Worm (Caenorhabditis elegans) whole organism, L3 larva: ENCODE measurements around the gene hrg-7.

Experiments
- R02D3.7 ChIP-seq: fragments of 150-350 bp; optimal IDR thresholded peaks from 2 replicates; lab custom pipeline; 2014; ENCODE audit warnings: missing biosample characterization, missing genetic modification characterization
- aly-2 ChIP-seq: fragments of 150-350 bp; optimal IDR thresholded peaks from 2 replicates; lab custom pipeline; 2014; ENCODE audit warnings: missing biosample characterization, missing genetic modification characterization
- ama-1 ChIP-seq: fragments of 150-350 bp; optimal IDR thresholded peaks from 2 replicates; lab custom pipeline; 2018
- ceh-16 ChIP-seq: sonication (generic microtip); optimal IDR thresholded peaks from 2 replicates; lab custom pipeline; 2017; ENCODE audit warnings: missing biosample characterization, missing genetic modification characterization
- ceh-82 ChIP-seq: fragments of 150-350 bp; optimal IDR thresholded peaks from 2 replicates; lab custom pipeline; 2014; ENCODE audit warnings: missing biosample characterization, missing genetic modification characterization
- ceh-9 ChIP-seq: sonication (generic microtip); optimal IDR thresholded peaks from 2 replicates; lab custom pipeline; 2018; ENCODE audit warnings: missing biosample characterization, missing genetic modification characterization
- egl-27 ChIP-seq: sonication (generic microtip); optimal IDR thresholded peaks from 4 replicates; lab custom pipeline; 2017; ENCODE audit warnings: missing biosample characterization, missing genetic modification reagents, missing genetic modification characterization
- elt-1 ChIP-seq: fragments of 150-350 bp; optimal IDR thresholded peaks from 2 replicates; lab custom pipeline; 2014; ENCODE audit warnings: missing biosample characterization, missing genetic modification characterization
- elt-2 ChIP-seq: sonication (generic microtip); optimal IDR thresholded peaks from 2 replicates; lab custom pipeline; 2016; ENCODE audit warnings: missing genetic modification reagents, mild to moderate bottlenecking, missing genetic modification characterization, missing compliant biosample characterization
- elt-3 ChIP-seq, 3 experiments: fragments of 150-350 bp in 1 of 3; sonication (generic microtip) in 2 of 3; optimal IDR thresholded peaks; 2 replicates in 2 of 3; 4 replicates in 1 of 3; lab custom pipeline; 2014 to 2017; ENCODE audit warnings: missing biosample characterization in 3 of 3, missing genetic modification characterization in 3 of 3
- fkh-2 ChIP-seq: fragments of 150-350 bp; optimal IDR thresholded peaks from 2 replicates; lab custom pipeline; 2014; ENCODE audit warnings: missing biosample characterization, missing genetic modification reagents, missing genetic modification characterization
- fos-1 ChIP-seq: fragments of 150-350 bp; optimal IDR thresholded peaks from 2 replicates; lab custom pipeline; 2014; ENCODE audit warnings: missing biosample characterization, missing genetic modification characterization
- hmg-11 ChIP-seq: sonication (generic microtip); optimal IDR thresholded peaks from 2 replicates; lab custom pipeline; 2016; ENCODE audit warnings: missing genetic modification characterization, missing compliant biosample characterization
- jun-1 ChIP-seq: fragments of 150-350 bp; optimal IDR thresholded peaks from 2 replicates; lab custom pipeline; 2014; ENCODE audit warnings: missing biosample characterization, missing genetic modification reagents, missing genetic modification characterization
- lin-15B ChIP-seq: fragments of 150-350 bp; optimal IDR thresholded peaks from 2 replicates; lab custom pipeline; 2014; ENCODE audit warnings: missing biosample characterization, missing genetic modification characterization
- lin-39 ChIP-seq: fragments of 150-350 bp; optimal IDR thresholded peaks from 2 replicates; lab custom pipeline; 2018; ENCODE audit warnings: missing biosample characterization, missing genetic modification reagents, missing genetic modification characterization
- lsy-12 ChIP-seq: sonication (generic microtip); optimal IDR thresholded peaks from 2 replicates; lab custom pipeline; 2016; ENCODE audit warnings: mild to moderate bottlenecking, missing genetic modification characterization, missing compliant biosample characterization
- mdl-1 ChIP-seq: fragments of 150-350 bp; optimal IDR thresholded peaks from 2 replicates; lab custom pipeline; 2014; ENCODE audit warnings: missing biosample characterization, missing genetic modification characterization
- nfya-1 ChIP-seq: sonication (generic microtip); optimal IDR thresholded peaks from 2 replicates; lab custom pipeline; 2017; ENCODE audit warnings: missing genetic modification characterization, mild to moderate bottlenecking, missing compliant biosample characterization, antibody characterized with exemption, moderate library complexity; ENCODE audit not compliant: insufficient read depth
- nhr-11 ChIP-seq: fragments of 150-350 bp; optimal IDR thresholded peaks from 2 replicates; lab custom pipeline; 2014; ENCODE audit warnings: missing biosample characterization, missing genetic modification characterization
- nhr-12 ChIP-seq: fragments of 150-350 bp; optimal IDR thresholded peaks from 2 replicates; lab custom pipeline; 2014; ENCODE audit warnings: missing biosample characterization, missing genetic modification characterization
- nhr-237 ChIP-seq: fragments of 150-350 bp; optimal IDR thresholded peaks from 2 replicates; lab custom pipeline; 2014; ENCODE audit warnings: missing biosample characterization, missing genetic modification characterization
- nhr-28 ChIP-seq: fragments of 150-350 bp; optimal IDR thresholded peaks from 2 replicates; lab custom pipeline; 2014; ENCODE audit warnings: missing biosample characterization, missing genetic modification characterization
- nhr-43 ChIP-seq: sonication (generic microtip); optimal IDR thresholded peaks from 2 replicates; lab custom pipeline; 2016; ENCODE audit warnings: mild to moderate bottlenecking, missing genetic modification characterization, missing compliant biosample characterization; ENCODE audit not compliant: poor library complexity, severe bottlenecking
- nhr-67 ChIP-seq: fragments of 150-350 bp; optimal IDR thresholded peaks from 2 replicates; lab custom pipeline; 2014; ENCODE audit warnings: missing biosample characterization, missing genetic modification characterization
- nhr-77 ChIP-seq: fragments of 150-350 bp; optimal IDR thresholded peaks from 2 replicates; lab custom pipeline; 2014; ENCODE audit warnings: missing biosample characterization, missing genetic modification characterization
- pqm-1 ChIP-seq: fragments of 150-350 bp; optimal IDR thresholded peaks from 2 replicates; lab custom pipeline; 2017; ENCODE audit warnings: missing biosample characterization, missing genetic modification characterization, inconsistent platforms
- skn-1 ChIP-seq: fragments of 150-350 bp; optimal IDR thresholded peaks from 2 replicates; lab custom pipeline; 2014; ENCODE audit warnings: missing biosample characterization, missing genetic modification characterization
- tbx-2 ChIP-seq: sonication (generic microtip); optimal IDR thresholded peaks from 2 replicates; lab custom pipeline; 2016; ENCODE audit warnings: mild to moderate bottlenecking, missing genetic modification characterization, missing compliant biosample characterization
- unc-39 ChIP-seq: sonication (generic microtip); optimal IDR thresholded peaks from 4 replicates; lab custom pipeline; 2017; ENCODE audit warnings: missing biosample characterization, missing genetic modification characterization
- unc-62 ChIP-seq: fragments of 150-350 bp; sonication (generic microtip); optimal IDR thresholded peaks from 4 replicates; lab custom pipeline; 2014; ENCODE audit warnings: missing biosample characterization, missing genetic modification reagents, missing genetic modification characterization
- zag-1 ChIP-seq: fragments of 150-350 bp; optimal IDR thresholded peaks from 2 replicates; lab custom pipeline; 2014; ENCODE audit warnings: missing biosample characterization, missing genetic modification characterization
- ztf-11 ChIP-seq: fragments of 150-350 bp; optimal IDR thresholded peaks from 2 replicates; lab custom pipeline; 2014; ENCODE audit warnings: missing biosample characterization, missing genetic modification characterization
- ztf-4 ChIP-seq: fragments of 150-350 bp; optimal IDR thresholded peaks from 2 replicates; lab custom pipeline; 2014; ENCODE audit warnings: missing biosample characterization, missing genetic modification characterization

hrg-7 gene

ce11 chrV:12706511-12706910, 35.3 kb upstream of the hrg-7 start:
- TF ChIP-seq ztf-11 (tag; lab: Kevin White, UChicago) (no peak), nhr-67 (tag; lab: Kevin White, UChicago) (no peak), ceh-82 (tag; lab: Kevin White, UChicago) (no peak), jun-1 (tag; lab: Kevin White, UChicago) (no peak), nhr-12 (tag; lab: Kevin White, UChicago) (no peak), skn-1 (no peak), ama-1 (lab: Kevin White, UChicago) (no peak), tbx-2 (tag; lab: Kevin White, UChicago) (no peak), nhr-28 (tag; lab: Kevin White, UChicago) (no peak), zag-1 (tag; lab: Kevin White, UChicago) (no peak), lsy-12 (tag; lab: Kevin White, UChicago) (no peak)

ce11 chrV:12708305-12708704, 33.5 kb upstream of the hrg-7 start, which contains the start of gene R11D1.2:
TSS of gene R11D1.2 (plus strand) at chrV:12708605.
- TF ChIP-seq nhr-28 (tag; lab: Kevin White, UChicago): no peak
- no peak for TF ChIP-seq nhr-67 (tag; lab: Kevin White, UChicago)
- no peak for TF ChIP-seq hmg-11 (tag; lab: Kevin White, UChicago)
- TF ChIP-seq ztf-4 (tag; lab: Kevin White, UChicago): no peak
- no peak for TF ChIP-seq unc-39 (tag; lab: Kevin White, UChicago)
- TF ChIP-seq skn-1: no peak
- TF ChIP-seq lin-15B (tag; lab: Kevin White, UChicago): no peak
- no peak for TF ChIP-seq ceh-9 (tag; lab: Kevin White, UChicago)
- TF ChIP-seq elt-3 (tag; optimal IDR thresholded peaks at IDR 0.05; lab: Kevin White, UChicago): no peak
- TF ChIP-seq, all 47 proteins: peak for 0

ce11 chrV:12711999-12712398, 29.8 kb upstream of the hrg-7 start, which contains the start of gene R11D1.3:
TSS of gene R11D1.3 (minus strand) at chrV:12712099.
- TF ChIP-seq hmg-11 (tag; lab: Kevin White, UChicago) (no peak), pqm-1 (tag; lab: Kevin White, UChicago) (no peak), lin-15B (tag; lab: Kevin White, UChicago) (no peak), elt-3 (tag; optimal IDR thresholded peaks at IDR 0.05; lab: Kevin White, UChicago) (no peak), nhr-11 (tag; lab: Kevin White, UChicago) (no peak), ceh-16 (tag; lab: Kevin White, UChicago) (no peak), nhr-77 (tag; lab: Kevin White, UChicago) (no peak), nhr-43 (tag; lab: Kevin White, UChicago) (no peak), skn-1 (no peak), egl-27 (tag; lab: Kevin White, UChicago) (no peak)

ce11 chrV:12714120-12714519, 27.7 kb upstream of the hrg-7 start, which contains the start of gene R11D1.4:
TSS of gene R11D1.4 (minus strand) at chrV:12714220.
- TF ChIP-seq egl-27 (tag; lab: Kevin White, UChicago) (no peak), lin-39 (no peak), ztf-11 (tag; lab: Kevin White, UChicago) (no peak), elt-3 (tag; optimal IDR thresholded peaks at IDR 0.05; lab: Kevin White, UChicago) (no peak), aly-2 (no peak), ama-1 (lab: Kevin White, UChicago) (no peak), ztf-4 (tag; lab: Kevin White, UChicago) (no peak), fos-1 (tag; lab: Kevin White, UChicago) (no peak), nfya-1 (tag; lab: Kevin White, UChicago) (no peak), nhr-237 (tag; lab: Kevin White, UChicago) (no peak), nhr-43 (tag; lab: Kevin White, UChicago) (no peak), unc-62 (GFP tag; lab: Kevin White, UChicago) (no peak)

ce11 chrV:12716447-12716846, 25.4 kb upstream of the hrg-7 start, which contains the start of gene str-178:
TSS of gene str-178 (minus strand) at chrV:12716547.
- TF ChIP-seq lsy-12 (tag; lab: Kevin White, UChicago): no peak
- no peak for TF ChIP-seq mdl-1 (tag; lab: Kevin White, UChicago)
- TF ChIP-seq elt-2 (tag; lab: Kevin White, UChicago): no peak
- no peak for TF ChIP-seq nhr-12 (tag; lab: Kevin White, UChicago)
- no peak for TF ChIP-seq ztf-11 (tag; lab: Kevin White, UChicago)
- no peak for TF ChIP-seq elt-1 (tag; lab: Kevin White, UChicago)
- no peak for TF ChIP-seq hmg-11 (tag; lab: Kevin White, UChicago)
- TF ChIP-seq nhr-67 (tag; lab: Kevin White, UChicago): no peak
- TF ChIP-seq ceh-82 (tag; lab: Kevin White, UChicago): no peak
- no peak for TF ChIP-seq unc-62 (GFP tag; lab: Kevin White, UChicago)
- TF ChIP-seq ceh-9 (tag; lab: Kevin White, UChicago): no peak
- no peak for TF ChIP-seq nfya-1 (tag; lab: Kevin White, UChicago)
- no peak for TF ChIP-seq skn-1
- TF ChIP-seq tbx-2 (tag; lab: Kevin White, UChicago): no peak
- TF ChIP-seq R02D3.7 (tag; lab: Kevin White, UChicago): no peak
- no peak for TF ChIP-seq jun-1 (tag; lab: Kevin White, UChicago)
- no peak for TF ChIP-seq nhr-237 (tag; lab: Kevin White, UChicago)
- no peak for TF ChIP-seq fkh-2 (tag; lab: Kevin White, UChicago)
- TF ChIP-seq zag-1 (tag; lab: Kevin White, UChicago): no peak
- TF ChIP-seq, all 47 proteins: peak for 0
